Worm (Caenorhabditis elegans) whole organism, L3 larva: ENCODE results near the gene ech-6.

Source experiments
- R02D3.7 ChIP-seq: fragments of 150-350 bp; optimal IDR thresholded peaks from 2 replicates; lab custom pipeline; 2014; ENCODE audit warnings: missing biosample characterization, missing genetic modification characterization
- ZK546.5 ChIP-seq: sonication (generic microtip); optimal IDR thresholded peaks from 2 replicates; lab custom pipeline; 2017; ENCODE audit warnings: missing biosample characterization, missing genetic modification characterization
- ama-1 ChIP-seq: fragments of 150-350 bp; optimal IDR thresholded peaks from 2 replicates; lab custom pipeline; 2018
- ceh-9 ChIP-seq: sonication (generic microtip); optimal IDR thresholded peaks from 2 replicates; lab custom pipeline; 2018; ENCODE audit warnings: missing biosample characterization, missing genetic modification characterization
- eor-1 ChIP-seq, 2 experiments: fragments of 150-350 bp; optimal IDR thresholded peaks; 2 replicates each; lab custom pipeline; 2014 to 2018; ENCODE audit warnings: missing biosample characterization in 2 of 2, missing genetic modification characterization in 2 of 2
- jun-1 ChIP-seq: fragments of 150-350 bp; optimal IDR thresholded peaks from 2 replicates; lab custom pipeline; 2014; ENCODE audit warnings: missing biosample characterization, missing genetic modification reagents, missing genetic modification characterization
- lin-39 ChIP-seq: fragments of 150-350 bp; optimal IDR thresholded peaks from 2 replicates; lab custom pipeline; 2018; ENCODE audit warnings: missing biosample characterization, missing genetic modification reagents, missing genetic modification characterization
- mdl-1 ChIP-seq: fragments of 150-350 bp; optimal IDR thresholded peaks from 2 replicates; lab custom pipeline; 2014; ENCODE audit warnings: missing biosample characterization, missing genetic modification characterization
- nhr-237 ChIP-seq: fragments of 150-350 bp; optimal IDR thresholded peaks from 2 replicates; lab custom pipeline; 2014; ENCODE audit warnings: missing biosample characterization, missing genetic modification characterization
- nhr-28 ChIP-seq: fragments of 150-350 bp; optimal IDR thresholded peaks from 2 replicates; lab custom pipeline; 2014; ENCODE audit warnings: missing biosample characterization, missing genetic modification characterization
- nhr-67 ChIP-seq: fragments of 150-350 bp; optimal IDR thresholded peaks from 2 replicates; lab custom pipeline; 2014; ENCODE audit warnings: missing biosample characterization, missing genetic modification characterization
- unc-62 ChIP-seq: fragments of 150-350 bp; sonication (generic microtip); optimal IDR thresholded peaks from 4 replicates; lab custom pipeline; 2014; ENCODE audit warnings: missing biosample characterization, missing genetic modification reagents, missing genetic modification characterization

DNA sequence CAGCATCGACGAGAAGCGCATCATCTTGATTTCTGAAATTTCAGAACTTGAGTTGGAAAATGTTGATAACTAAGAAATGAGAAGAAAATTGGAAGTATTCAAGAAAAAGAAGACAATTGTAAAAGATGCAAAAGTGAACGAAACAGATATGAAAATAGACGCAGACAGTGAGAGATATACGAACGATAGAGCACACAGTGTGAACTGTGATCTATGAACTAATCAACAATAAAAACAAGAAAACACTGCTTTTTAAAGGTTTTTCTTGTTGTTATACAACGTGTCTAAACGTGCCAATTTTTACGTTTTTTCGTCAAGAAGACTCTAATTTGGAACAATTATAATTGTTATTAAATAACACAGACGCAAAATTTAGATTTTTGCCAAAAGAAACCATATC is at the start of gene ech-6:
- TF ChIP-seq lin-39 (tag; lab: Kevin White, UChicago) (no peak), eor-1 (tag; optimal IDR thresholded peaks at IDR 0.05; lab: Kevin White, UChicago) (no peak), nhr-237 (tag; lab: Kevin White, UChicago) (no peak), mdl-1 (no peak), nhr-28 (tag; lab: Kevin White, UChicago) (no peak), ceh-9 (no peak), jun-1 (no peak), ama-1 (peak; percentile 7), unc-62 (GFP tag; lab: Kevin White, UChicago) (no peak), ZK546.5 (tag; lab: Kevin White, UChicago) (no peak), nhr-67 (tag; lab: Kevin White, UChicago) (no peak), R02D3.7 (tag; lab: Kevin White, UChicago) (no peak)
